Worm (Caenorhabditis elegans): Measurements from ENCODE around the gene C43H6.6.
A peak's percentile ranks its signal among the peaks of the same experiment; 100 is the strongest.

C43H6.6 gene

DNA sequence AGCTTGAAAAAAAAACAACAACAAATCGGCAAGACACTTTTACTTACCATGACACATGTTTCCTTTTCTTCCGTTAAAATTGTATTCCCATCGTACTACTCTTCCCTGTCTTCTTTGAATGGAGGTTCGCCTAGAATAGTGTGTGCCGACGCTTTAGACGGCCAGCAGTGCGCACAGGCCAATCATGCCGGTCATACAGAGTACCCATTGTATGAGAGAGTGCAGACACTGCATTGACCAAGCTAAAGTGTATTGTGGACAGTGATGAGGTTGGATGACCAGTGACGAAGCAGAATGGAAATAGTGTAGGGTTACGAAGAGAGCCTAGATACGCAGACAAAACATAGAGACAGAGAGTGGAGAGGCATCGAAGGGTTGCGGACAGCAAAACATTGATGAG lies 6.8 kb downstream of the C43H6.6 start, which contains the start of gene dhhc-9 (continued):
- TF ChIP-seq fos-1 (tag; optimal IDR thresholded peaks at IDR 0.05) (no peak), daf-16 (GFP tag; optimal IDR thresholded peaks at IDR 0.05) (no peak), daf-16 (tag; optimal IDR thresholded peaks at IDR 0.05) (no peak), sdz-12 (GFP tag; optimal IDR thresholded peaks at IDR 0.05) (no peak), hlh-30 (tag; optimal IDR thresholded peaks at IDR 0.05; ENCODE audit: insufficient read depth) (peak; percentile 68), lin-15B (tag; optimal IDR thresholded peaks at IDR 0.05) (no peak), egl-43 (GFP tag; IDR thresholded peaks at IDR 0.05) (no peak), ceh-32 (tag; optimal IDR thresholded peaks at IDR 0.05; ENCODE audit: poor library complexity) (no peak), zip-2 (tag; optimal IDR thresholded peaks at IDR 0.05) (peak; percentile 4), nhr-48 (tag; optimal IDR thresholded peaks at IDR 0.05) (peak; percentile 19), F10B5.3 (tag; optimal IDR thresholded peaks at IDR 0.05) (peak; percentile 47), Y48G9A.11 (GFP tag; IDR thresholded peaks at IDR 0.05) (no peak), lir-3 (tag; optimal IDR thresholded peaks at IDR 0.05) (no peak), daf-12 (tag; optimal IDR thresholded peaks at IDR 0.05) (no peak), zip-11 (GFP tag; IDR thresholded peaks at IDR 0.05) (no peak), rbr-2 (tag; optimal IDR thresholded peaks at IDR 0.05) (peak; percentile 59), D1046.2 (GFP tag; IDR thresholded peaks at IDR 0.05) (no peak), spr-3 (GFP tag; optimal IDR thresholded peaks at IDR 0.05) (no peak), nhr-6 (tag; optimal IDR thresholded peaks at IDR 0.05) (no peak), dpl-1 (GFP tag; optimal IDR thresholded peaks at IDR 0.05) (no peak), T20F7.1 (GFP tag; optimal IDR thresholded peaks at IDR 0.05) (no peak), jun-1 (tag; optimal IDR thresholded peaks at IDR 0.05) (no peak), mes-2 (tag; optimal IDR thresholded peaks at IDR 0.05; ENCODE audit: poor library complexity, severe bottlenecking) (peak; percentile 75), F44E2.7 (GFP tag; IDR thresholded peaks at IDR 0.05) (no peak), tra-1 (GFP tag; IDR thresholded peaks at IDR 0.05) (no peak), ctbp-1 (GFP tag; IDR thresholded peaks at IDR 0.05) (no peak), nhr-28 (tag; optimal IDR thresholded peaks at IDR 0.05) (peak; percentile 56), mep-1 (tag; optimal IDR thresholded peaks at IDR 0.05) (no peak), nhr-237 (tag; optimal IDR thresholded peaks at IDR 0.05) (no peak), unc-39 (tag; optimal IDR thresholded peaks at IDR 0.05) (no peak), mxl-2 (GFP tag; conservative IDR thresholded peaks at IDR 0.05) (no peak), ztf-7 (tag; optimal IDR thresholded peaks at IDR 0.05) (peak; percentile 16), ces-1 (GFP tag; optimal IDR thresholded peaks at IDR 0.05) (no peak), vab-7 (GFP tag; IDR thresholded peaks at IDR 0.05) (no peak), egl-27 (tag; optimal IDR thresholded peaks at IDR 0.05) (no peak), attf-4 (tag; optimal IDR thresholded peaks at IDR 0.05) (no peak), php-3 (GFP tag; IDR thresholded peaks at IDR 0.05) (0 out of 2 replicates have a peak, but pooled peaks have one; percentile 7), nhr-111 (GFP tag; optimal IDR thresholded peaks at IDR 0.05) (no peak), unc-130 (GFP tag; optimal IDR thresholded peaks at IDR 0.05) (no peak), daf-8 (GFP tag; IDR thresholded peaks at IDR 0.05) (no peak), arid-1 (GFP tag; conservative IDR thresholded peaks at IDR 0.05) (no peak), hif-1 (tag; optimal IDR thresholded peaks at IDR 0.05) (no peak), fkh-10 (GFP tag; optimal IDR thresholded peaks at IDR 0.05) (no peak), lin-13 (GFP tag; optimal IDR thresholded peaks at IDR 0.05) (no peak), lin-29 (GFP tag; IDR thresholded peaks at IDR 0.05) (no peak), Y105C5A.15 (GFP tag; IDR thresholded peaks at IDR 0.05) (no peak), dmd-9 (GFP tag; IDR thresholded peaks at IDR 0.05) (no peak), nhr-42 (GFP tag; IDR thresholded peaks at IDR 0.05) (no peak), dmd-8 (GFP tag; IDR thresholded peaks at IDR 0.05) (no peak), hlh-11 (tag; optimal IDR thresholded peaks at IDR 0.05) (peak; percentile 76), Y5F2A.4 (GFP tag; optimal IDR thresholded peaks at IDR 0.05) (no peak), duxl-1 (tag; optimal IDR thresholded peaks at IDR 0.05; ENCODE audit: poor library complexity) (peak; percentile 54), ama-1 (optimal IDR thresholded peaks at IDR 0.05) (no peak)

All from whole organism, L4 larva.